Worm (Caenorhabditis elegans) whole organism, late embryonic: Measurements from ENCODE around the gene fipp-1.

Source experiments
- F13H6.1 ChIP-seq: sonication (generic microtip); optimal IDR thresholded peaks from 2 replicates; lab custom pipeline; 2016; ENCODE audit warnings: missing genetic modification characterization, missing compliant biosample characterization
- T23F11.4 ChIP-seq: fragments of 200-800 bp; sonication (Bioruptor generic); optimal IDR thresholded peaks from 2 replicates; lab custom pipeline; 2018; ENCODE audit warnings: mild to moderate bottlenecking, missing genetic modification characterization, missing compliant biosample characterization
- lin-11 ChIP-seq: fragments of 200-800 bp; sonication (Bioruptor generic); optimal IDR thresholded peaks from 2 replicates; lab custom pipeline; 2018; ENCODE audit warnings: mild to moderate bottlenecking, missing genetic modification characterization, missing compliant biosample characterization

DNA sequence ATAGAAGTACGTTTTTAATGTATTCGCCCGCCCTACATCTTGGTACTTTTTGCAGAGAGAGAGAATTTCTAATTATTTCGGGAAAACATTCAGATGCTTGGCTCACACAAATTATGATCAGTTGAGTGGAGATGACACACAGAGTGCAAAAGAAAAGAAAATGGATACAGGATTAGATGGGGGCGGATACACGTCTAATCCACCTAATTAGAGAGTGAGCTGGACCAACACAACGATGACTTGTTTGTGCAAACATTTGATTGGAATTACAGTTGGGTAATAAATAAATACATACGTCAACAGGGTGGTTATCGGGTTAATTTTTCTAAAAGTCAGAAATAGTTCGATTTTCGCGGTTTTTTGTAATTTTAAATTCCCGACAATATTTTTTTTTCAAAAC, 12.5 kb upstream of the fipp-1 start:
- no peak for TF ChIP-seq T23F11.4 (GFP tag; lab: Kevin White, UChicago)
- no peak for TF ChIP-seq F13H6.1
- TF ChIP-seq lin-11, result no peak
